Fruit fly (Drosophila melanogaster) whole organism, prepupa: ENCODE data around the gene Flacc.
A peak's percentile ranks its signal among the peaks of the same experiment; 100 is the strongest.

Source experiments
- Blimp-1 ChIP-seq: fragments of 200-800 bp; sonication (Bioruptor generic); optimal IDR thresholded peaks from 3 replicates; lab custom pipeline; 2017; ENCODE audit warnings: missing biosample characterization, missing genetic modification characterization, mild to moderate bottlenecking, moderate library complexity, missing genetic modification reagents
- CG10631 ChIP-seq: fragments of 200-800 bp; sonication (Bioruptor generic); optimal IDR thresholded peaks from 2 replicates; lab custom pipeline; 2016; ENCODE audit warnings: missing biosample characterization, missing genetic modification characterization
- CG11294 ChIP-seq: fragments of 200-800 bp; sonication (Bioruptor generic); IDR thresholded peaks from 2 replicates; pipeline ENCODE4 v1.3.6; 2022; ENCODE audit warnings: missing biosample characterization, missing genetic modification characterization
- CG11762 ChIP-seq: fragments of 200-800 bp; sonication (Bioruptor generic); optimal IDR thresholded peaks from 3 replicates; lab custom pipeline; 2016; ENCODE audit warnings: missing biosample characterization, missing genetic modification characterization; ENCODE audit not compliant: insufficient read depth
- CG11902 ChIP-seq: fragments of 200-800 bp; sonication (Bioruptor generic); optimal IDR thresholded peaks from 3 replicates; lab custom pipeline; 2016; ENCODE audit warnings: missing biosample characterization, missing genetic modification characterization
- CG15336 ChIP-seq: fragments of 200-800 bp; sonication (Bioruptor generic); IDR thresholded peaks from 2 replicates; pipeline ENCODE4 v1.3.6; 2022; ENCODE audit warnings: missing biosample characterization, missing genetic modification characterization
- CG1621 ChIP-seq: fragments of 200-800 bp; sonication (Bioruptor generic); optimal IDR thresholded peaks from 3 replicates; lab custom pipeline; 2018; ENCODE audit warnings: missing biosample characterization, mild to moderate bottlenecking, missing genetic modification characterization
- CG16779 ChIP-seq: fragments of 200-800 bp; sonication (Bioruptor generic); optimal IDR thresholded peaks from 3 replicates; lab custom pipeline; 2017; ENCODE audit warnings: missing biosample characterization, mild to moderate bottlenecking, missing genetic modification characterization
- CG3032 ChIP-seq: fragments of 200-800 bp; optimal IDR thresholded peaks from 2 replicates; lab custom pipeline; 2019; ENCODE audit warnings: missing biosample characterization, mild to moderate bottlenecking, missing genetic modification characterization, moderate library complexity
- CG31627 ChIP-seq: fragments of 200-800 bp; sonication (Bioruptor generic); optimal IDR thresholded peaks from 3 replicates; lab custom pipeline; 2016; ENCODE audit warnings: missing biosample characterization, missing genetic modification characterization
- CG32006 ChIP-seq: fragments of 200-800 bp; sonication (Bioruptor generic); optimal IDR thresholded peaks from 3 replicates; lab custom pipeline; 2017; ENCODE audit warnings: missing biosample characterization, mild to moderate bottlenecking, missing genetic modification characterization
- CG34406 ChIP-seq: fragments of 200-800 bp; sonication (Bioruptor generic); optimal IDR thresholded peaks from 3 replicates; lab custom pipeline; 2016; ENCODE audit warnings: missing biosample characterization, missing genetic modification characterization
- CG3919 ChIP-seq: fragments of 200-800 bp; sonication (Bioruptor generic); optimal IDR thresholded peaks from 3 replicates; lab custom pipeline; 2016; ENCODE audit warnings: missing biosample characterization, missing genetic modification characterization
- CG4318 ChIP-seq: fragments of 200-800 bp; sonication (Bioruptor generic); optimal IDR thresholded peaks from 3 replicates; lab custom pipeline; 2017; ENCODE audit warnings: missing biosample characterization, mild to moderate bottlenecking, missing genetic modification characterization
- CG6163 ChIP-seq: fragments of 200-800 bp; sonication (Bioruptor generic); IDR thresholded peaks from 3 replicates; pipeline ENCODE4 v1.3.6; 2022; ENCODE audit warnings: missing biosample characterization, missing genetic modification characterization
- CG6276 ChIP-seq: fragments of 200-800 bp; sonication (Bioruptor generic); optimal IDR thresholded peaks from 2 replicates; lab custom pipeline; 2017; ENCODE audit warnings: missing biosample characterization, mild to moderate bottlenecking, missing genetic modification characterization
- CG6792 ChIP-seq: fragments of 200-800 bp; sonication (Bioruptor generic); optimal IDR thresholded peaks from 3 replicates; lab custom pipeline; 2016; ENCODE audit warnings: missing biosample characterization, missing genetic modification characterization
- CG6808 ChIP-seq: fragments of 200-800 bp; sonication (Bioruptor generic); optimal IDR thresholded peaks from 3 replicates; lab custom pipeline; 2017; ENCODE audit warnings: missing biosample characterization, missing genetic modification characterization, mild to moderate bottlenecking, moderate library complexity, missing genetic modification reagents
- CG7368 ChIP-seq: fragments of 200-800 bp; sonication (Bioruptor generic); optimal IDR thresholded peaks from 3 replicates; lab custom pipeline; 2016; ENCODE audit warnings: missing biosample characterization, missing genetic modification characterization
- CG8319 ChIP-seq: fragments of 200-800 bp; sonication (Bioruptor generic); optimal IDR thresholded peaks from 3 replicates; lab custom pipeline; 2016; ENCODE audit warnings: missing biosample characterization, missing genetic modification characterization
- CG8632 ChIP-seq: fragments of 200-800 bp; sonication (Bioruptor generic); optimal IDR thresholded peaks from 3 replicates; lab custom pipeline; 2016; ENCODE audit warnings: missing biosample characterization, missing genetic modification characterization
- Eip75B ChIP-seq: fragments of 200-800 bp; sonication (Bioruptor generic); optimal IDR thresholded peaks from 3 replicates; lab custom pipeline; 2016; ENCODE audit warnings: missing biosample characterization, missing genetic modification characterization
- Eip78C ChIP-seq: fragments of 200-800 bp; sonication (Bioruptor generic); peaks from one replicate; lab custom pipeline; 2016; ENCODE audit warnings: missing biosample characterization, missing genetic modification characterization
- Eip93F ChIP-seq: fragments of 200-800 bp; sonication (Bioruptor generic); optimal IDR thresholded peaks from 2 replicates; lab custom pipeline; 2016; ENCODE audit warnings: missing biosample characterization, mild to moderate bottlenecking, missing genetic modification characterization
- Ets21C ChIP-seq: fragments of 200-800 bp; sonication (Bioruptor generic); optimal IDR thresholded peaks from 3 replicates; lab custom pipeline; 2016; ENCODE audit warnings: missing biosample characterization, missing genetic modification characterization
- Ets96B ChIP-seq: fragments of 200-800 bp; optimal IDR thresholded peaks from 2 replicates; lab custom pipeline; 2019; ENCODE audit warnings: missing biosample characterization, mild to moderate bottlenecking, missing genetic modification characterization, moderate library complexity
- Gug ChIP-seq: fragments of 200-800 bp; sonication (Bioruptor generic); IDR thresholded peaks from 2 replicates; pipeline ENCODE4 v1.3.6; 2022; ENCODE audit warnings: missing biosample characterization, missing genetic modification characterization
- Hr38 ChIP-seq: sonication (Bioruptor generic); optimal IDR thresholded peaks from 2 replicates; lab custom pipeline; 2016; ENCODE audit warnings: missing biosample characterization, missing genetic modification characterization
- Hr39 ChIP-seq: fragments of 200-800 bp; sonication (Bioruptor generic); optimal IDR thresholded peaks from 2 replicates; lab custom pipeline; 2016; ENCODE audit warnings: missing biosample characterization, missing genetic modification characterization
- Hr4 ChIP-seq: fragments of 200-800 bp; sonication (Bioruptor generic); optimal IDR thresholded peaks from 3 replicates; lab custom pipeline; 2016; ENCODE audit warnings: missing biosample characterization, missing genetic modification characterization
- Lpt ChIP-seq: fragments of 200-800 bp; sonication (Bioruptor generic); optimal IDR thresholded peaks from 3 replicates; lab custom pipeline; 2016; ENCODE audit warnings: missing biosample characterization, missing genetic modification characterization
- Met ChIP-seq: fragments of 200-800 bp; sonication (Bioruptor generic); optimal IDR thresholded peaks from 3 replicates; lab custom pipeline; 2016; ENCODE audit warnings: missing biosample characterization, missing genetic modification characterization
- OdsH ChIP-seq: fragments of 200-800 bp; sonication (Bioruptor generic); optimal IDR thresholded peaks from 3 replicates; lab custom pipeline; 2016; ENCODE audit warnings: missing biosample characterization, missing genetic modification characterization
- Smox ChIP-seq: fragments of 200-800 bp; sonication (Bioruptor generic); optimal IDR thresholded peaks from 3 replicates; lab custom pipeline; 2016; ENCODE audit warnings: missing biosample characterization, missing genetic modification characterization
- Sox102F ChIP-seq: fragments of 200-800 bp; sonication (Bioruptor generic); optimal IDR thresholded peaks from 2 replicates; lab custom pipeline; 2016; ENCODE audit warnings: missing biosample characterization, mild to moderate bottlenecking, missing genetic modification characterization
- Sox14 ChIP-seq: fragments of 200-800 bp; sonication (Bioruptor generic); optimal IDR thresholded peaks from 3 replicates; lab custom pipeline; 2016; ENCODE audit warnings: missing biosample characterization, missing genetic modification characterization
- Sox15 ChIP-seq: fragments of 200-800 bp; sonication (Bioruptor generic); optimal IDR thresholded peaks from 3 replicates; lab custom pipeline; 2016; ENCODE audit warnings: missing biosample characterization, missing genetic modification characterization
- achi ChIP-seq: fragments of 200-800 bp; sonication (Bioruptor generic); optimal IDR thresholded peaks from 3 replicates; lab custom pipeline; 2016; ENCODE audit warnings: missing biosample characterization, missing genetic modification characterization
- acj6 ChIP-seq: fragments of 200-800 bp; sonication (Bioruptor generic); optimal IDR thresholded peaks from 3 replicates; lab custom pipeline; 2016; ENCODE audit warnings: missing biosample characterization, missing genetic modification characterization
- cyc ChIP-seq: fragments of 200-800 bp; sonication (Bioruptor generic); optimal IDR thresholded peaks from 3 replicates; lab custom pipeline; 2016; ENCODE audit warnings: missing biosample characterization, missing genetic modification characterization
- dac ChIP-seq: fragments of 200-800 bp; sonication (Bioruptor generic); optimal IDR thresholded peaks from 2 replicates; lab custom pipeline; 2017; ENCODE audit warnings: missing biosample characterization, mild to moderate bottlenecking, missing genetic modification characterization
- eg ChIP-seq: fragments of 200-800 bp; sonication (Bioruptor generic); IDR thresholded peaks from 3 replicates; pipeline ENCODE4 v1.3.6; 2022; ENCODE audit warnings: missing biosample characterization, missing genetic modification characterization
- esn ChIP-seq: fragments of 200-800 bp; sonication (Bioruptor generic); optimal IDR thresholded peaks from 2 replicates; lab custom pipeline; 2016; ENCODE audit warnings: missing biosample characterization, mild to moderate bottlenecking, missing genetic modification characterization, moderate library complexity
- fd59A ChIP-seq: fragments of 200-800 bp; sonication (Bioruptor generic); optimal IDR thresholded peaks from 2 replicates; lab custom pipeline; 2017; ENCODE audit warnings: missing biosample characterization, mild to moderate bottlenecking, missing genetic modification characterization, missing genetic modification reagents
- fd85E ChIP-seq: fragments of 200-800 bp; sonication (Bioruptor generic); optimal IDR thresholded peaks from 3 replicates; lab custom pipeline; 2016; ENCODE audit warnings: missing biosample characterization, missing genetic modification characterization
- fkh ChIP-seq: fragments of 200-800 bp; sonication (Bioruptor generic); optimal IDR thresholded peaks from 3 replicates; lab custom pipeline; 2017; ENCODE audit warnings: missing biosample characterization, mild to moderate bottlenecking, missing genetic modification characterization, moderate library complexity
- lz ChIP-seq: fragments of 200-800 bp; sonication (Bioruptor generic); optimal IDR thresholded peaks from 3 replicates; lab custom pipeline; 2016; ENCODE audit warnings: missing biosample characterization, missing genetic modification characterization
- net ChIP-seq: fragments of 200-800 bp; sonication (Bioruptor generic); optimal IDR thresholded peaks from 3 replicates; lab custom pipeline; 2016; ENCODE audit warnings: missing biosample characterization, missing genetic modification characterization
- pdm3 ChIP-seq: fragments of 200-800 bp; sonication (Bioruptor generic); optimal IDR thresholded peaks from 3 replicates; lab custom pipeline; 2016; ENCODE audit warnings: missing biosample characterization, missing genetic modification characterization
- salr ChIP-seq, 2 experiments: fragments of 200-800 bp; sonication (Bioruptor generic); optimal IDR thresholded peaks; 3 replicates each; lab custom pipeline; 2016 to 2018; ENCODE audit warnings: missing biosample characterization in 2 of 2, missing genetic modification characterization in 2 of 2, mild to moderate bottlenecking in 1 of 2
- spab ChIP-seq: fragments of 200-800 bp; sonication (Bioruptor generic); optimal IDR thresholded peaks from 2 replicates; lab custom pipeline; 2017; ENCODE audit warnings: missing biosample characterization, mild to moderate bottlenecking, missing genetic modification characterization, missing genetic modification reagents
- ss ChIP-seq, 2 experiments: fragments of 200-800 bp; sonication (Bioruptor generic); optimal IDR thresholded peaks; 2 replicates in 1 of 2; 3 replicates in 1 of 2; lab custom pipeline; 2017 to 2018; ENCODE audit warnings: mild to moderate bottlenecking in 2 of 2, missing biosample characterization in 2 of 2, missing genetic modification characterization in 2 of 2, moderate library complexity in 1 of 2
- topi ChIP-seq: fragments of 200-800 bp; sonication (Bioruptor generic); optimal IDR thresholded peaks from 3 replicates; lab custom pipeline; 2016; ENCODE audit warnings: missing biosample characterization, missing genetic modification characterization

The Flacc gene

dm6 chrX:18914177-18914576 is 20.7 kb upstream of the Flacc start:
- TF ChIP-seq CG34406 (peak; percentile 41), net (peak; percentile 40), Eip93F (GFP tag; lab: Kevin White, UChicago) (no peak), CG3919 (peak; percentile 50), pdm3 (GFP tag; lab: Kevin White, UChicago) (peak; percentile 10), esn (GFP tag; lab: Kevin White, UChicago) (peak; percentile 57), CG6808 (peak; percentile 51), salr (GFP tag; optimal IDR thresholded peaks at IDR 0.05; lab: Kevin White, UChicago) (peak in 1 of 2 experiments; percentile 16), CG1621 (tag; lab: Kevin White, UChicago) (no peak), ss (GFP tag; optimal IDR thresholded peaks at IDR 0.05; lab: Kevin White, UChicago) (peak in 1 of 2 experiments; percentile 2), spab (GFP tag; lab: Kevin White, UChicago) (peak; percentile 38), acj6 (peak; percentile 39), CG10631 (GFP tag; lab: Kevin White, UChicago) (peak; percentile 25), Ets21C (GFP tag; lab: Kevin White, UChicago) (peak; percentile 4), Gug (no peak), Smox (GFP tag; lab: Kevin White, UChicago) (peak; percentile 44), CG11294 (GFP tag; lab: Robert Waterston, UW) (no peak), CG11762 (no peak), Hr38 (GFP tag; lab: Kevin White, UChicago) (no peak), dac (GFP tag; lab: Kevin White, UChicago) (no peak), fkh (GFP tag; lab: Kevin White, UChicago) (no peak), CG32006 (GFP tag; lab: Kevin White, UChicago) (peak; percentile 23), Sox14 (peak; percentile 12), CG4318 (GFP tag; lab: Kevin White, UChicago) (no peak), CG15336 (no peak), lz (GFP tag; lab: Kevin White, UChicago) (peak; percentile 42), CG8632 (GFP tag; lab: Kevin White, UChicago) (peak; percentile 52), achi (GFP tag; lab: Kevin White, UChicago) (peak; percentile 38), Hr4 (no peak), fd85E (GFP tag; lab: Kevin White, UChicago) (no peak), Ets96B (tag; lab: Kevin White, UChicago) (peak; percentile 34), CG11902 (GFP tag; lab: Kevin White, UChicago) (peak; percentile 12), Hr39 (GFP tag; lab: Kevin White, UChicago) (peak; percentile 17), Eip78C (peak; percentile 78), CG6792 (GFP tag; lab: Kevin White, UChicago) (peak; percentile 50), cyc (GFP tag; lab: Kevin White, UChicago) (peak; percentile 30), CG3032 (tag; lab: Kevin White, UChicago) (peak; percentile 46), CG6163 (no peak), Blimp-1 (no peak), eg (GFP tag; lab: Robert Waterston, UW) (no peak), CG16779 (tag; lab: Kevin White, UChicago) (no peak), OdsH (GFP tag; lab: Kevin White, UChicago) (peak; percentile 29), CG8319 (GFP tag; lab: Kevin White, UChicago) (peak; percentile 21), CG31627 (GFP tag; lab: Kevin White, UChicago) (peak; percentile 13), Met (GFP tag; lab: Kevin White, UChicago) (peak; percentile 59), fd59A (peak; percentile 34), Sox15 (GFP tag; lab: Kevin White, UChicago) (peak; percentile 28), Sox102F (GFP tag; lab: Kevin White, UChicago) (peak; percentile 38), CG6276 (GFP tag; lab: Kevin White, UChicago) (no peak), CG7368 (no peak), Eip75B (GFP tag; lab: Kevin White, UChicago) (peak; percentile 30), topi (GFP tag; lab: Kevin White, UChicago) (peak; percentile 59), Lpt (no peak)
